Fruit fly (Drosophila melanogaster) whole organism, embryonic: ENCODE measurements around the gene kek4.

Source experiments
- Atf3 ChIP-seq: fragments of 200-800 bp; sonication (Bioruptor generic); optimal IDR thresholded peaks from 3 replicates; lab custom pipeline; 2016; ENCODE audit warnings: missing biosample characterization, missing genetic modification characterization
- CG11085 ChIP-seq: fragments of 200-800 bp; sonication (Bioruptor generic); IDR thresholded peaks from 2 replicates; pipeline ENCODE4 v1.3.6; 2022; ENCODE audit warnings: missing biosample characterization, missing genetic modification characterization
- CG12071 ChIP-seq: fragments of 200-800 bp; sonication (Bioruptor generic); optimal IDR thresholded peaks from 3 replicates; lab custom pipeline; 2018; ENCODE audit warnings: missing biosample characterization, mild to moderate bottlenecking, missing genetic modification characterization
- CG12391 ChIP-seq: fragments of 200-800 bp; sonication (Bioruptor generic); optimal IDR thresholded peaks from 3 replicates; lab custom pipeline; 2018; ENCODE audit warnings: missing biosample characterization, mild to moderate bottlenecking, missing genetic modification characterization, moderate library complexity
- CG13287 ChIP-seq: fragments of 200-800 bp; sonication (Bioruptor generic); IDR thresholded peaks from 2 replicates; pipeline ENCODE4 v1.3.6; 2022; ENCODE audit warnings: missing biosample characterization, missing genetic modification characterization; ENCODE audit not compliant: partially characterized antibody
- CG15269 ChIP-seq: fragments of 200-800 bp; sonication (Bioruptor generic); optimal IDR thresholded peaks from 2 replicates; lab custom pipeline; 2018; ENCODE audit warnings: missing biosample characterization, mild to moderate bottlenecking, missing genetic modification characterization, moderate library complexity
- CG15601 ChIP-seq: fragments of 200-800 bp; sonication (Bioruptor generic); optimal IDR thresholded peaks from 3 replicates; lab custom pipeline; 2019; ENCODE audit warnings: missing biosample characterization, mild to moderate bottlenecking, missing genetic modification characterization, moderate library complexity
- CG15696 ChIP-seq: fragments of 200-800 bp; sonication (Bioruptor generic); optimal IDR thresholded peaks from 2 replicates; lab custom pipeline; 2019; ENCODE audit warnings: missing biosample characterization, mild to moderate bottlenecking, missing genetic modification characterization, moderate library complexity
- CG1602 ChIP-seq: fragments of 200-800 bp; sonication (Bioruptor generic); optimal IDR thresholded peaks from 3 replicates; lab custom pipeline; 2016; ENCODE audit warnings: missing biosample characterization, missing genetic modification characterization
- CG17361 ChIP-seq: fragments of 200-800 bp; sonication (Bioruptor generic); IDR thresholded peaks from 3 replicates; pipeline ENCODE4 v1.3.6; 2022; ENCODE audit warnings: missing biosample characterization, missing genetic modification characterization
- CG17568 ChIP-seq: fragments of 200-800 bp; sonication (Bioruptor generic); optimal IDR thresholded peaks from 2 replicates; lab custom pipeline; 2018; ENCODE audit warnings: missing biosample characterization, mild to moderate bottlenecking, missing genetic modification characterization, moderate library complexity
- CG2116 ChIP-seq: fragments of 200-800 bp; sonication (Bioruptor generic); optimal IDR thresholded peaks from 3 replicates; lab custom pipeline; 2018; ENCODE audit warnings: missing biosample characterization, mild to moderate bottlenecking, missing genetic modification characterization
- CG2202 ChIP-seq: fragments of 200-800 bp; sonication (Bioruptor generic); optimal IDR thresholded peaks from 2 replicates; lab custom pipeline; 2018; ENCODE audit warnings: missing biosample characterization, mild to moderate bottlenecking, missing genetic modification characterization
- CG2678 ChIP-seq: fragments of 200-800 bp; sonication (Bioruptor generic); optimal IDR thresholded peaks from 3 replicates; lab custom pipeline; 2019; ENCODE audit warnings: missing biosample characterization, mild to moderate bottlenecking, missing genetic modification characterization, moderate library complexity
- CG2712 ChIP-seq: fragments of 200-800 bp; optimal IDR thresholded peaks from 3 replicates; lab custom pipeline; 2019; ENCODE audit warnings: missing biosample characterization, mild to moderate bottlenecking, missing genetic modification characterization, moderate library complexity
- CG3995 ChIP-seq: fragments of 200-800 bp; sonication (Bioruptor generic); optimal IDR thresholded peaks from 3 replicates; lab custom pipeline; 2016; ENCODE audit warnings: missing biosample characterization, missing genetic modification characterization
- CG6689 ChIP-seq: fragments of 200-800 bp; sonication (Bioruptor generic); IDR thresholded peaks from 2 replicates; pipeline ENCODE4 v1.3.6; 2022; ENCODE audit warnings: missing biosample characterization, missing genetic modification characterization
- CG6854 ChIP-seq: fragments of 200-800 bp; sonication (Bioruptor generic); optimal IDR thresholded peaks from 3 replicates; lab custom pipeline; 2017; ENCODE audit warnings: missing biosample characterization, mild to moderate bottlenecking, missing genetic modification characterization
- CG8478 ChIP-seq: fragments of >200 bp; optimal IDR thresholded peaks from 2 replicates; lab custom pipeline; 2018
- CG9932 ChIP-seq: fragments of 200-800 bp; sonication (Bioruptor generic); IDR thresholded peaks from 2 replicates; pipeline ENCODE4 v1.3.6; 2022; ENCODE audit warnings: missing biosample characterization, missing genetic modification characterization
- CTCF ChIP-seq: fragments of 200-800 bp; sonication (Bioruptor generic); optimal IDR thresholded peaks from 2 replicates; lab custom pipeline; 2017; ENCODE audit warnings: missing biosample characterization, mild to moderate bottlenecking, missing genetic modification characterization, moderate library complexity
- Drgx ChIP-seq: fragments of 200-800 bp; sonication (Bioruptor generic); IDR thresholded peaks from 2 replicates; pipeline ENCODE4 v1.3.6; 2022; ENCODE audit warnings: missing biosample characterization, missing genetic modification characterization
- ERR ChIP-seq: fragments of 200-800 bp; sonication (Bioruptor generic); optimal IDR thresholded peaks from 2 replicates; lab custom pipeline; 2016; ENCODE audit warnings: missing biosample characterization, missing genetic modification characterization
- Hr39 ChIP-seq: fragments of >200 bp; optimal IDR thresholded peaks from 2 replicates; lab custom pipeline; 2017
- Kr ChIP-seq: fragments of 200-800 bp; sonication (Bioruptor generic); optimal IDR thresholded peaks from 2 replicates; lab custom pipeline; 2017; ENCODE audit warnings: missing biosample characterization, mild to moderate bottlenecking, missing genetic modification characterization
- MBD-R2 ChIP-seq: fragments of 200-800 bp; sonication (Bioruptor generic); IDR thresholded peaks from 2 replicates; pipeline ENCODE4 v1.3.6; 2022; ENCODE audit warnings: missing biosample characterization, missing genetic modification characterization
- Mrtf ChIP-seq: fragments of 200-800 bp; sonication (Bioruptor generic); IDR thresholded peaks from 3 replicates; pipeline ENCODE4 v1.3.6; 2022; ENCODE audit warnings: missing biosample characterization, missing genetic modification characterization
- NK7.1 ChIP-seq: fragments of 200-800 bp; sonication (Bioruptor generic); optimal IDR thresholded peaks from 3 replicates; lab custom pipeline; 2016; ENCODE audit warnings: missing biosample characterization, missing genetic modification characterization
- Neu2 ChIP-seq: fragments of 200-800 bp; sonication (Bioruptor generic); optimal IDR thresholded peaks from 3 replicates; lab custom pipeline; 2016; ENCODE audit warnings: missing biosample characterization, missing genetic modification characterization, borderline replicate concordance
- Xbp1 ChIP-seq: fragments of 200-800 bp; sonication (Bioruptor generic); optimal IDR thresholded peaks from 3 replicates; lab custom pipeline; 2016; ENCODE audit warnings: missing biosample characterization, mild to moderate bottlenecking, missing genetic modification characterization
- ara ChIP-seq: fragments of 200-800 bp; sonication (Bioruptor generic); IDR thresholded peaks from 2 replicates; pipeline ENCODE4 v1.3.6; 2022; ENCODE audit warnings: missing biosample characterization, missing genetic modification characterization
- btn ChIP-seq: fragments of 200-800 bp; sonication (Bioruptor generic); optimal IDR thresholded peaks from 2 replicates; lab custom pipeline; 2016; ENCODE audit warnings: missing biosample characterization, missing genetic modification characterization
- emc ChIP-seq: fragments of 200-800 bp; sonication (Bioruptor generic); optimal IDR thresholded peaks from 2 replicates; lab custom pipeline; 2016; ENCODE audit warnings: missing biosample characterization, missing genetic modification characterization
- ems ChIP-seq: fragments of 200-800 bp; sonication (Bioruptor generic); optimal IDR thresholded peaks from 3 replicates; lab custom pipeline; 2016; ENCODE audit warnings: missing biosample characterization, missing genetic modification characterization
- eyg ChIP-seq: fragments of 200-800 bp; sonication (Bioruptor generic); optimal IDR thresholded peaks from 3 replicates; lab custom pipeline; 2016; ENCODE audit warnings: missing biosample characterization, missing genetic modification characterization
- fd3F ChIP-seq: fragments of 200-800 bp; sonication (Bioruptor generic); optimal IDR thresholded peaks from 2 replicates; lab custom pipeline; 2018; ENCODE audit warnings: missing biosample characterization, mild to moderate bottlenecking, missing genetic modification characterization, moderate library complexity
- gsb-n ChIP-seq: fragments of 200-800 bp; sonication (Bioruptor generic); optimal IDR thresholded peaks from 3 replicates; lab custom pipeline; 2018; ENCODE audit warnings: missing biosample characterization, mild to moderate bottlenecking, missing genetic modification characterization
- gt ChIP-seq: fragments of 200-800 bp; sonication (Bioruptor generic); IDR thresholded peaks from 2 replicates; pipeline ENCODE4 v1.3.6; 2022; ENCODE audit warnings: missing biosample characterization, missing genetic modification characterization
- hkb ChIP-seq, 2 experiments: fragments of 200-800 bp in 1 of 2; fragments of >200 bp in 1 of 2; sonication (Bioruptor generic) in 1 of 2; IDR thresholded peaks in 1 of 2; optimal IDR thresholded peaks in 1 of 2; 2 replicates each; pipeline versions ENCODE4 v1.3.6 to Lab custom; 2017 to 2022; ENCODE audit warnings: missing biosample characterization in 1 of 2, missing genetic modification characterization in 1 of 2
- kay ChIP-seq: fragments of 200-800 bp; sonication (Bioruptor generic); optimal IDR thresholded peaks from 2 replicates; lab custom pipeline; 2016; ENCODE audit warnings: missing biosample characterization, missing genetic modification characterization
- mam ChIP-seq: fragments of 200-800 bp; sonication (Bioruptor generic); optimal IDR thresholded peaks from 3 replicates; lab custom pipeline; 2016; ENCODE audit warnings: missing biosample characterization, missing genetic modification characterization
- odd ChIP-seq: fragments of 200-800 bp; sonication (Bioruptor generic); optimal IDR thresholded peaks from 2 replicates; lab custom pipeline; 2017; ENCODE audit warnings: missing biosample characterization, mild to moderate bottlenecking, missing genetic modification characterization
- onecut ChIP-seq: fragments of 200-800 bp; sonication (Bioruptor generic); IDR thresholded peaks from 2 replicates; pipeline ENCODE4 v1.3.6; 2022; ENCODE audit warnings: missing biosample characterization, missing genetic modification characterization
- org-1 ChIP-seq: fragments of 200-800 bp; sonication (Bioruptor generic); optimal IDR thresholded peaks from 2 replicates; lab custom pipeline; 2017; ENCODE audit warnings: missing biosample characterization, missing genetic modification characterization
- pita ChIP-seq: fragments of 200-800 bp; sonication (Bioruptor generic); optimal IDR thresholded peaks from 2 replicates; lab custom pipeline; 2017; ENCODE audit warnings: missing biosample characterization, mild to moderate bottlenecking, missing genetic modification characterization
- pum ChIP-seq: fragments of 200-800 bp; sonication (Bioruptor generic); optimal IDR thresholded peaks from 2 replicates; lab custom pipeline; 2016; ENCODE audit warnings: missing biosample characterization, missing genetic modification characterization
- rib ChIP-seq: fragments of 200-800 bp; sonication (Bioruptor generic); IDR thresholded peaks from 2 replicates; pipeline ENCODE4 v1.3.6; 2022; ENCODE audit warnings: missing biosample characterization, missing genetic modification characterization
- run ChIP-seq: fragments of 200-800 bp; sonication (Bioruptor generic); optimal IDR thresholded peaks from 3 replicates; lab custom pipeline; 2018; ENCODE audit warnings: missing biosample characterization, mild to moderate bottlenecking, missing genetic modification characterization
- sima ChIP-seq: fragments of 200-800 bp; sonication (Bioruptor generic); optimal IDR thresholded peaks from 2 replicates; lab custom pipeline; 2016; ENCODE audit warnings: missing biosample characterization, missing genetic modification characterization
- sob ChIP-seq: fragments of 200-800 bp; sonication (Bioruptor generic); IDR thresholded peaks from 2 replicates; pipeline ENCODE4 v1.3.6; 2022; ENCODE audit warnings: missing biosample characterization, missing genetic modification characterization
- tgo ChIP-seq: fragments of 200-800 bp; sonication (Bioruptor generic); IDR thresholded peaks from 3 replicates; pipeline ENCODE4 v1.3.6; 2022; ENCODE audit warnings: missing biosample characterization, missing genetic modification characterization
- trem ChIP-seq: fragments of 200-800 bp; optimal IDR thresholded peaks from 3 replicates; lab custom pipeline; 2019; ENCODE audit warnings: missing biosample characterization, mild to moderate bottlenecking, missing genetic modification characterization, moderate library complexity
- zfh1 ChIP-seq: fragments of 200-800 bp; sonication (Bioruptor generic); IDR thresholded peaks from 3 replicates; pipeline ENCODE4 v1.3.6; 2022; ENCODE audit warnings: missing biosample characterization, missing genetic modification characterization

Gene kek4

dm6 chr2L:13222225-13222648 lies 7.1 kb upstream of the kek4 start, which contains the start of the genes Ski6 and CG16812 (continued):
- TF ChIP-seq odd (GFP tag; lab: Kevin White, UChicago) (no peak), CG1602 (peak; percentile 60), gsb-n (tag; lab: Kevin White, UChicago) (peak; percentile 68), hkb (optimal IDR thresholded peaks at IDR 0.05; lab: Kevin White, UChicago) (no peak), hkb (GFP tag; IDR thresholded peaks at IDR 0.05; lab: Robert Waterston, UW) (peak; percentile 69), CG12071 (no peak), kay (GFP tag; lab: Kevin White, UChicago) (peak; percentile 52), CG17361 (GFP tag; lab: Robert Waterston, UW) (peak; percentile 84), pita (GFP tag; lab: Kevin White, UChicago) (no peak), ems (GFP tag; lab: Kevin White, UChicago) (no peak), Atf3 (GFP tag; lab: Kevin White, UChicago) (no peak), mam (GFP tag; lab: Kevin White, UChicago) (no peak), CG15601 (tag; lab: Kevin White, UChicago) (no peak), run (peak; percentile 45), Neu2 (GFP tag; lab: Kevin White, UChicago) (no peak), pum (GFP tag; lab: Kevin White, UChicago) (peak; percentile 33), MBD-R2 (peak; percentile 60; the same call in 1 of the 2 replicates), Drgx (GFP tag; lab: Robert Waterston, UW) (no peak), Mrtf (GFP tag; lab: Robert Waterston, UW) (no peak), zfh1 (GFP tag; lab: Robert Waterston, UW) (peak; percentile 71; the same call in 2 of the 3 replicates), Kr (no peak), CG11085 (GFP tag; lab: Robert Waterston, UW) (0 out of 2 replicates have a peak, but pooled peaks have one; percentile 26), Xbp1 (peak; percentile 74), CG15696 (peak; percentile 73), emc (GFP tag; lab: Kevin White, UChicago) (no peak), CG8478 (lab: Kevin White, UChicago) (no peak), CTCF (GFP tag; lab: Kevin White, UChicago) (no peak), gt (GFP tag; lab: Robert Waterston, UW) (no peak), CG15269 (peak; percentile 83), rib (GFP tag; lab: Robert Waterston, UW) (no peak), ERR (GFP tag; lab: Kevin White, UChicago) (no peak), CG6689 (GFP tag; lab: Robert Waterston, UW) (peak; percentile 68), Hr39 (lab: Kevin White, UChicago) (no peak), tgo (GFP tag; lab: Robert Waterston, UW) (peak; percentile 58; the same call in 2 of the 3 replicates), sob (GFP tag; lab: Robert Waterston, UW) (no peak; the same call in 1 of the 2 replicates), CG6854 (no peak), sima (no peak), CG9932 (GFP tag; lab: Robert Waterston, UW) (peak; percentile 78), btn (GFP tag; lab: Kevin White, UChicago) (no peak), CG2116 (peak; percentile 65), onecut (peak; percentile 46), CG3995 (GFP tag; lab: Kevin White, UChicago) (no peak), CG2202 (tag; lab: Kevin White, UChicago) (peak; percentile 43), org-1 (GFP tag; lab: Kevin White, UChicago) (no peak), CG2712 (tag; lab: Kevin White, UChicago) (peak; percentile 87), CG17568 (GFP tag; lab: Kevin White, UChicago) (peak; percentile 83), eyg (GFP tag; lab: Kevin White, UChicago) (no peak), CG12391 (tag; lab: Kevin White, UChicago) (peak; percentile 89), fd3F (GFP tag; lab: Kevin White, UChicago) (peak; percentile 66), CG13287 (GFP tag; lab: Robert Waterston, UW) (peak; percentile 65), CG2678 (tag; lab: Kevin White, UChicago) (no peak), trem (peak; percentile 89), NK7.1 (no peak), ara (GFP tag; lab: Robert Waterston, UW) (no peak)
